Fruit fly (Drosophila melanogaster) whole organism, embryonic: ENCODE measurements around the gene CG34301.

Source experiments
- Adf1 ChIP-seq: fragments of 200-800 bp; sonication (Bioruptor generic); IDR thresholded peaks from 2 replicates; pipeline ENCODE4 v1.3.6; 2022; ENCODE audit warnings: missing biosample characterization, missing genetic modification characterization
- Bdp1 ChIP-seq: fragments of 200-800 bp; sonication (Bioruptor generic); optimal IDR thresholded peaks from 3 replicates; lab custom pipeline; 2016; ENCODE audit warnings: missing biosample characterization, missing genetic modification characterization
- Blimp-1 ChIP-seq: fragments of 200-800 bp; sonication (Bioruptor generic); optimal IDR thresholded peaks from 3 replicates; lab custom pipeline; 2018; ENCODE audit warnings: missing biosample characterization, missing genetic modification characterization, mild to moderate bottlenecking, moderate library complexity, missing genetic modification reagents
- CG10147 ChIP-seq: fragments of 200-800 bp; sonication (Bioruptor generic); optimal IDR thresholded peaks from 2 replicates; lab custom pipeline; 2019; ENCODE audit warnings: missing biosample characterization, mild to moderate bottlenecking, missing genetic modification characterization, moderate library complexity
- CG10321 ChIP-seq: fragments of 200-800 bp; sonication (Bioruptor generic); IDR thresholded peaks from 2 replicates; pipeline ENCODE4 v1.3.6; 2022; ENCODE audit warnings: missing biosample characterization, missing genetic modification characterization
- CG12071 ChIP-seq: fragments of 200-800 bp; sonication (Bioruptor generic); optimal IDR thresholded peaks from 3 replicates; lab custom pipeline; 2018; ENCODE audit warnings: missing biosample characterization, mild to moderate bottlenecking, missing genetic modification characterization
- CG12744 ChIP-seq: fragments of 200-800 bp; sonication (Bioruptor generic); optimal IDR thresholded peaks from 2 replicates; lab custom pipeline; 2016; ENCODE audit warnings: missing biosample characterization, missing genetic modification characterization
- CG15479 ChIP-seq: fragments of 200-800 bp; sonication (Bioruptor generic); optimal IDR thresholded peaks from 3 replicates; lab custom pipeline; 2019; ENCODE audit warnings: missing biosample characterization, mild to moderate bottlenecking, missing genetic modification characterization, moderate library complexity
- CG17612 ChIP-seq: fragments of 200-800 bp; sonication (Bioruptor generic); IDR thresholded peaks from 2 replicates; pipeline ENCODE4 v1.3.6; 2022; ENCODE audit warnings: missing biosample characterization, missing genetic modification characterization
- CG18262 ChIP-seq: fragments of 200-800 bp; optimal IDR thresholded peaks from 3 replicates; lab custom pipeline; 2019; ENCODE audit warnings: missing biosample characterization, mild to moderate bottlenecking, missing genetic modification characterization, moderate library complexity
- CG18476 ChIP-seq: fragments of 200-800 bp; sonication (Bioruptor generic); optimal IDR thresholded peaks from 2 replicates; lab custom pipeline; 2016; ENCODE audit warnings: missing biosample characterization, mild to moderate bottlenecking, missing genetic modification characterization
- CG2678 ChIP-seq: fragments of 200-800 bp; sonication (Bioruptor generic); optimal IDR thresholded peaks from 3 replicates; lab custom pipeline; 2019; ENCODE audit warnings: missing biosample characterization, mild to moderate bottlenecking, missing genetic modification characterization, moderate library complexity
- CG2712 ChIP-seq: fragments of 200-800 bp; optimal IDR thresholded peaks from 3 replicates; lab custom pipeline; 2019; ENCODE audit warnings: missing biosample characterization, mild to moderate bottlenecking, missing genetic modification characterization, moderate library complexity
- CG3065 ChIP-seq: fragments of 200-800 bp; sonication (Bioruptor generic); optimal IDR thresholded peaks from 2 replicates; lab custom pipeline; 2016; ENCODE audit warnings: missing biosample characterization, missing genetic modification characterization
- CG3281 ChIP-seq: fragments of 200-800 bp; sonication (Bioruptor generic); optimal IDR thresholded peaks from 3 replicates; lab custom pipeline; 2017; ENCODE audit warnings: missing biosample characterization, mild to moderate bottlenecking, missing genetic modification characterization
- CG33213 ChIP-seq: fragments of 200-800 bp; sonication (Bioruptor generic); optimal IDR thresholded peaks from 3 replicates; lab custom pipeline; 2016; ENCODE audit warnings: missing biosample characterization, missing genetic modification characterization
- CG34224 ChIP-seq: fragments of 200-800 bp; sonication (Bioruptor generic); IDR thresholded peaks from 3 replicates; pipeline ENCODE4 v1.3.6; 2022; ENCODE audit warnings: missing biosample characterization, missing genetic modification characterization; ENCODE audit not compliant: partially characterized antibody
- CG34422 ChIP-seq: fragments of 200-800 bp; sonication (Bioruptor generic); IDR thresholded peaks from 3 replicates; pipeline ENCODE4 v1.3.6; 2022; ENCODE audit warnings: missing biosample characterization, missing genetic modification characterization
- CG6254 ChIP-seq: fragments of 200-800 bp; sonication (Bioruptor generic); optimal IDR thresholded peaks from 3 replicates; lab custom pipeline; 2017; ENCODE audit warnings: mild to moderate bottlenecking, missing biosample characterization, missing genetic modification reagents, missing genetic modification characterization
- CG6813 ChIP-seq: fragments of 200-800 bp; sonication (Bioruptor generic); optimal IDR thresholded peaks from 2 replicates; lab custom pipeline; 2017; ENCODE audit warnings: missing biosample characterization, missing genetic modification characterization, mild to moderate bottlenecking, moderate library complexity, missing genetic modification reagents
- Fer2 ChIP-seq: fragments of 200-800 bp; sonication (Bioruptor generic); optimal IDR thresholded peaks from 2 replicates; lab custom pipeline; 2018; ENCODE audit warnings: missing biosample characterization, mild to moderate bottlenecking, missing genetic modification characterization, moderate library complexity
- HLH4C ChIP-seq: fragments of 200-800 bp; sonication (Bioruptor generic); IDR thresholded peaks from 3 replicates; pipeline ENCODE4 v1.3.6; 2022; ENCODE audit warnings: missing biosample characterization, missing genetic modification characterization; ENCODE audit not compliant: partially characterized antibody
- HmgD ChIP-seq: fragments of 200-800 bp; sonication (Bioruptor generic); optimal IDR thresholded peaks from 3 replicates; lab custom pipeline; 2016; ENCODE audit warnings: missing biosample characterization, missing genetic modification characterization
- Hr51 ChIP-seq, 2 experiments: fragments of 200-800 bp; sonication (Bioruptor generic); optimal IDR thresholded peaks; 2 replicates in 1 of 2; 3 replicates in 1 of 2; lab custom pipeline; 2016 to 2018; ENCODE audit warnings: missing biosample characterization in 2 of 2, missing genetic modification characterization in 2 of 2, mild to moderate bottlenecking in 1 of 2, moderate library complexity in 1 of 2
- Poxn ChIP-seq: fragments of 200-800 bp; sonication (Bioruptor generic); IDR thresholded peaks from 2 replicates; pipeline ENCODE4 v1.3.6; 2022; ENCODE audit warnings: missing biosample characterization, missing genetic modification characterization
- Usf ChIP-seq: fragments of 200-800 bp; sonication (Bioruptor generic); optimal IDR thresholded peaks from 2 replicates; lab custom pipeline; 2017; ENCODE audit warnings: missing genotype, missing biosample characterization, missing genetic modification characterization
- crol ChIP-seq: fragments of 200-800 bp; sonication (Bioruptor generic); IDR thresholded peaks from 2 replicates; pipeline ENCODE4 v1.3.6; 2022; ENCODE audit warnings: missing biosample characterization, missing genetic modification characterization
- cwo ChIP-seq: fragments of 200-800 bp; sonication (Bioruptor generic); optimal IDR thresholded peaks from 3 replicates; lab custom pipeline; 2017; ENCODE audit warnings: missing biosample characterization, missing genetic modification characterization, mild to moderate bottlenecking, moderate library complexity, missing genetic modification reagents
- disco-r ChIP-seq: fragments of 200-800 bp; sonication (Bioruptor generic); optimal IDR thresholded peaks from 2 replicates; lab custom pipeline; 2016; ENCODE audit warnings: missing biosample characterization, missing genetic modification characterization
- dmrt11E ChIP-seq: fragments of 200-800 bp; sonication (Bioruptor generic); optimal IDR thresholded peaks from 3 replicates; lab custom pipeline; 2018; ENCODE audit warnings: missing biosample characterization, mild to moderate bottlenecking, missing genetic modification characterization, moderate library complexity
- exex ChIP-seq: fragments of 200-800 bp; sonication (Bioruptor generic); optimal IDR thresholded peaks from 4 replicates; lab custom pipeline; 2018; ENCODE audit warnings: missing biosample characterization, mild to moderate bottlenecking, missing genetic modification characterization, moderate library complexity
- fd3F ChIP-seq: fragments of 200-800 bp; sonication (Bioruptor generic); optimal IDR thresholded peaks from 2 replicates; lab custom pipeline; 2018; ENCODE audit warnings: missing biosample characterization, mild to moderate bottlenecking, missing genetic modification characterization, moderate library complexity
- hkb ChIP-seq, 2 experiments: fragments of 200-800 bp in 1 of 2; fragments of >200 bp in 1 of 2; sonication (Bioruptor generic) in 1 of 2; IDR thresholded peaks in 1 of 2; optimal IDR thresholded peaks in 1 of 2; 2 replicates each; pipeline versions ENCODE4 v1.3.6 to Lab custom; 2017 to 2022; ENCODE audit warnings: missing biosample characterization in 1 of 2, missing genetic modification characterization in 1 of 2
- kay ChIP-seq: fragments of 200-800 bp; sonication (Bioruptor generic); optimal IDR thresholded peaks from 2 replicates; lab custom pipeline; 2016; ENCODE audit warnings: missing biosample characterization, missing genetic modification characterization
- oc ChIP-seq: fragments of 200-800 bp; sonication (Bioruptor generic); optimal IDR thresholded peaks from 2 replicates; lab custom pipeline; 2018; ENCODE audit warnings: missing biosample characterization, mild to moderate bottlenecking, missing genetic modification characterization, moderate library complexity
- peb ChIP-seq: fragments of 200-800 bp; sonication (Bioruptor generic); IDR thresholded peaks from 2 replicates; pipeline ENCODE4 v1.3.6; 2022; ENCODE audit warnings: missing biosample characterization, missing genetic modification characterization
- pros ChIP-seq: fragments of 200-800 bp; sonication (Bioruptor generic); optimal IDR thresholded peaks from 3 replicates; lab custom pipeline; 2019; ENCODE audit warnings: missing biosample characterization, mild to moderate bottlenecking, missing genetic modification characterization, moderate library complexity
- pzg ChIP-seq: fragments of 200-800 bp; sonication (Bioruptor generic); optimal IDR thresholded peaks from 3 replicates; lab custom pipeline; 2018; ENCODE audit warnings: missing biosample characterization, mild to moderate bottlenecking, missing genetic modification characterization, moderate library complexity
- ranshi ChIP-seq: fragments of 200-800 bp; sonication (Bioruptor generic); IDR thresholded peaks from 2 replicates; pipeline ENCODE4 v1.3.6; 2022; ENCODE audit warnings: missing biosample characterization, missing genetic modification characterization
- sim ChIP-seq: fragments of 200-800 bp; sonication (Bioruptor generic); IDR thresholded peaks from 2 replicates; pipeline ENCODE4 v1.3.6; 2022; ENCODE audit warnings: missing biosample characterization, missing genetic modification characterization
- sna ChIP-seq: fragments of 200-800 bp; sonication (Bioruptor generic); IDR thresholded peaks from 2 replicates; pipeline ENCODE4 v1.3.6; 2022; ENCODE audit warnings: missing biosample characterization, missing genetic modification characterization; ENCODE audit not compliant: partially characterized antibody
- sob ChIP-seq: fragments of 200-800 bp; sonication (Bioruptor generic); IDR thresholded peaks from 2 replicates; pipeline ENCODE4 v1.3.6; 2022; ENCODE audit warnings: missing biosample characterization, missing genetic modification characterization
- tup ChIP-seq: fragments of 200-800 bp; sonication (Bioruptor generic); optimal IDR thresholded peaks from 2 replicates; lab custom pipeline; 2016; ENCODE audit warnings: missing biosample characterization, mild to moderate bottlenecking, missing genetic modification characterization, moderate library complexity
- twi ChIP-seq: fragments of 200-800 bp; optimal IDR thresholded peaks from 2 replicates; lab custom pipeline; 2019; ENCODE audit warnings: missing biosample characterization, mild to moderate bottlenecking, missing genetic modification characterization, moderate library complexity
- tx ChIP-seq: fragments of 200-800 bp; sonication (Bioruptor generic); optimal IDR thresholded peaks from 2 replicates; lab custom pipeline; 2016; ENCODE audit warnings: missing biosample characterization, missing genetic modification characterization
- wor ChIP-seq: fragments of 200-800 bp; sonication (Bioruptor generic); IDR thresholded peaks from 2 replicates; pipeline ENCODE4 v1.3.6; 2022; ENCODE audit warnings: missing biosample characterization, missing genetic modification characterization
- z ChIP-seq: fragments of 200-800 bp; sonication (Bioruptor generic); IDR thresholded peaks from 3 replicates; pipeline ENCODE4 v1.3.6; 2022; ENCODE audit warnings: missing biosample characterization, missing genetic modification characterization
- zf30C ChIP-seq: fragments of 200-800 bp; sonication (Bioruptor generic); optimal IDR thresholded peaks from 3 replicates; lab custom pipeline; 2018; ENCODE audit warnings: missing biosample characterization, mild to moderate bottlenecking, missing genetic modification characterization

The CG34301 gene

DNA sequence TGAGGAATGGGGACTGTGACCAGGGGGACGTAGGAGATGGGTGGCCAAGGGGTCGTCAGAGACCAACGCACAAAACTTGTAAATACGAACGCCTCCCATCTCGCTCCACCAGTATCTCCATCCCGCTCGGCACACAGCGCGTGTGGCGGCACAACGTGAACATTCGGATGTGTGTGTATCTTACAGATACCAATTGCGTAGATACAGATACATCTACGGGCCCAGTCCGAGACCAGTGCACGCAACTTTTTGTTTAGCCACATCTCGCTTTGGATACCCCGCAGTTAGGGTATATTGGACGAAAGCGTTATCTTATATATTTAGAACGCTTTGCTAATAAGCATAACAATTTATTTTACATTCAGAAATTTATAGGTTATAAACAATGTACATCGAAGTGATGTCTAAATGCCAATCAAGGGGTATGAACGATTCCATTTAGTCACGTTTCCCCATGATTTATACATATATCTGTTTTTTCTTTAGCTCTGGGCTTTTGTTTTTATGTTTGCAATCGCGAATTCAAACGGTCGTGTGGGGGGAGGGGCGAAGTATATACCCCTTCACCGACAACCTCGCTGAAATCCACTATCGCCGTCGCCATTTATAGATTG, 38.2 kb downstream of the CG34301 start (continued):
- peak; percentile 98 for TF ChIP-seq HmgD (GFP tag; lab: Kevin White, UChicago)
- TF ChIP-seq Usf (GFP tag; lab: Kevin White, UChicago): peak; percentile 98
- TF ChIP-seq exex (tag; lab: Kevin White, UChicago): peak; percentile 94
- TF ChIP-seq Poxn (GFP tag; lab: Robert Waterston, UW): peak; percentile 98
- peak; percentile 99 for TF ChIP-seq Hr51 (GFP tag; optimal IDR thresholded peaks at IDR 0.05; lab: Kevin White, UChicago)
- TF ChIP-seq dmrt11E: peak; percentile 96
- TF ChIP-seq sim (GFP tag; lab: Robert Waterston, UW): peak; percentile 96
- peak; percentile 41 for TF ChIP-seq pzg (GFP tag; lab: Kevin White, UChicago)
- peak; percentile 99 for TF ChIP-seq CG12071 (GFP tag; lab: Kevin White, UChicago)
- TF ChIP-seq CG6813: peak; percentile 98
- TF ChIP-seq z (GFP tag; lab: Robert Waterston, UW): peak; percentile 75; the same call in 2 of the 3 replicates
- TF ChIP-seq twi (tag; lab: Kevin White, UChicago): peak; percentile 95
- peak; percentile 95 for TF ChIP-seq CG3065 (GFP tag; lab: Kevin White, UChicago)
- peak; percentile 99 for TF ChIP-seq CG33213 (GFP tag; lab: Kevin White, UChicago)
- no peak; the same call in 2 of the 3 replicates for TF ChIP-seq CG34224 (GFP tag; lab: Robert Waterston, UW)
- peak; percentile 98 for TF ChIP-seq CG18262 (tag; lab: Kevin White, UChicago)
- peak; percentile 91 for TF ChIP-seq Adf1 (GFP tag; lab: Robert Waterston, UW)
- TF ChIP-seq CG2712 (tag; lab: Kevin White, UChicago): peak; percentile 99
- peak; percentile 97 for TF ChIP-seq tup (GFP tag; lab: Kevin White, UChicago)
- peak; percentile 99 for TF ChIP-seq CG12744 (GFP tag; lab: Kevin White, UChicago)
- peak; percentile 99 for TF ChIP-seq CG10147 (GFP tag; lab: Kevin White, UChicago)
- TF ChIP-seq HLH4C: no peak
- TF ChIP-seq CG18476 (GFP tag; lab: Kevin White, UChicago): peak; percentile 97
- TF ChIP-seq tx (GFP tag; lab: Kevin White, UChicago): peak; percentile 98
- TF ChIP-seq cwo (GFP tag; lab: Kevin White, UChicago): peak; percentile 98
- TF ChIP-seq Fer2: peak; percentile 98
- TF ChIP-seq wor (GFP tag; lab: Robert Waterston, UW): peak; percentile 96
- TF ChIP-seq hkb (optimal IDR thresholded peaks at IDR 0.05; lab: Kevin White, UChicago): no peak
- peak; percentile 99 for TF ChIP-seq hkb (GFP tag; IDR thresholded peaks at IDR 0.05; lab: Robert Waterston, UW)
- peak; percentile 99 for TF ChIP-seq ranshi
- peak; percentile 98 for TF ChIP-seq kay (GFP tag; lab: Kevin White, UChicago)
- TF ChIP-seq zf30C (GFP tag; lab: Kevin White, UChicago): peak; percentile 3
- peak; percentile 96 for TF ChIP-seq peb
- peak; percentile 97 for TF ChIP-seq crol (GFP tag; lab: Robert Waterston, UW)
- peak; percentile 51 for TF ChIP-seq CG15479 (GFP tag; lab: Kevin White, UChicago)
- TF ChIP-seq CG34422 (GFP tag; lab: Robert Waterston, UW): peak; percentile 98
- peak; percentile 99 for TF ChIP-seq CG2678
- peak; percentile 93 for TF ChIP-seq CG6254
- peak; percentile 99 for TF ChIP-seq sob (GFP tag; lab: Robert Waterston, UW)
- TF ChIP-seq CG10321 (GFP tag; lab: Robert Waterston, UW): peak; percentile 85
- TF ChIP-seq sna: no peak
- TF ChIP-seq disco-r (GFP tag; lab: Kevin White, UChicago): peak; percentile 98
- peak; percentile 97 for TF ChIP-seq Blimp-1 (GFP tag; lab: Kevin White, UChicago)
- peak; percentile 94 for TF ChIP-seq Bdp1 (GFP tag; lab: Kevin White, UChicago)
- peak; percentile 99 for TF ChIP-seq fd3F (GFP tag; lab: Kevin White, UChicago)
- TF ChIP-seq pros (GFP tag; lab: Kevin White, UChicago): peak; percentile 59
- peak; percentile 99 for TF ChIP-seq oc
- peak; percentile 96 for TF ChIP-seq CG17612
- TF ChIP-seq CG3281 (GFP tag; lab: Kevin White, UChicago): peak; percentile 99
